Worm (Caenorhabditis elegans) whole organism, L2 larva: Measurements from ENCODE around the gene snb-6.

ENCODE experiments used
- C34F6.9 ChIP-seq: fragments of 150-350 bp; optimal IDR thresholded peaks from 2 replicates; lab custom pipeline; 2014; ENCODE audit warnings: missing biosample characterization, missing genetic modification characterization
- F13H6.1 ChIP-seq: sonication (generic microtip); optimal IDR thresholded peaks from 2 replicates; lab custom pipeline; 2016; ENCODE audit warnings: missing genetic modification characterization, missing compliant biosample characterization
- R02D3.7 ChIP-seq: fragments of 150-350 bp; optimal IDR thresholded peaks from 2 replicates; lab custom pipeline; 2014; ENCODE audit warnings: missing biosample characterization, missing genetic modification characterization
- Y55F3AM.14 ChIP-seq: fragments of 200-800 bp; sonication (Bioruptor generic); optimal IDR thresholded peaks from 2 replicates; lab custom pipeline; 2018; ENCODE audit warnings: mild to moderate bottlenecking, missing genetic modification characterization, missing compliant biosample characterization
- ZK546.5 ChIP-seq: sonication (generic microtip); optimal IDR thresholded peaks from 2 replicates; lab custom pipeline; 2017; ENCODE audit warnings: missing biosample characterization, missing genetic modification characterization
- alr-1 ChIP-seq: fragments of 150-350 bp; optimal IDR thresholded peaks from 2 replicates; lab custom pipeline; 2014; ENCODE audit warnings: missing biosample characterization, missing genetic modification characterization
- aly-2 ChIP-seq: fragments of 150-350 bp; optimal IDR thresholded peaks from 2 replicates; lab custom pipeline; 2014; ENCODE audit warnings: missing biosample characterization, missing genetic modification characterization
- blmp-1 ChIP-seq: sonication (generic microtip); optimal IDR thresholded peaks from 2 replicates; lab custom pipeline; 2017; ENCODE audit warnings: missing genetic modification characterization, mild to moderate bottlenecking, missing compliant biosample characterization, antibody characterized with exemption, moderate library complexity; ENCODE audit not compliant: insufficient read depth
- ceh-82 ChIP-seq: fragments of 150-350 bp; optimal IDR thresholded peaks from 2 replicates; lab custom pipeline; 2014; ENCODE audit warnings: missing biosample characterization, missing genetic modification characterization
- crh-2 ChIP-seq: sonication (generic microtip); optimal IDR thresholded peaks from 2 replicates; lab custom pipeline; 2017; ENCODE audit warnings: missing biosample characterization, missing genetic modification characterization
- dmd-4 ChIP-seq: sonication (generic microtip); optimal IDR thresholded peaks from 2 replicates; lab custom pipeline; 2017; ENCODE audit warnings: missing biosample characterization, missing genetic modification characterization
- egl-27 ChIP-seq: sonication (generic microtip); optimal IDR thresholded peaks from 3 replicates; lab custom pipeline; 2017; ENCODE audit warnings: missing biosample characterization, missing genetic modification reagents, missing genetic modification characterization
- elt-3 ChIP-seq: sonication (generic microtip); optimal IDR thresholded peaks from 2 replicates; lab custom pipeline; 2017; ENCODE audit warnings: missing biosample characterization, missing genetic modification characterization
- fos-1 ChIP-seq: fragments of 150-350 bp; optimal IDR thresholded peaks from 2 replicates; lab custom pipeline; 2014; ENCODE audit warnings: missing biosample characterization, missing genetic modification characterization
- gmeb-1 ChIP-seq: fragments of 150-350 bp; optimal IDR thresholded peaks from 2 replicates; lab custom pipeline; 2014; ENCODE audit warnings: missing biosample characterization, missing genetic modification characterization
- lin-11 ChIP-seq: fragments of 150-350 bp; sonication (generic microtip); optimal IDR thresholded peaks from 2 replicates; lab custom pipeline; 2014; ENCODE audit warnings: missing biosample characterization, missing genetic modification characterization, inconsistent platforms, mixed read lengths
- lin-39 ChIP-seq: fragments of 150-350 bp; optimal IDR thresholded peaks from 2 replicates; lab custom pipeline; 2014; ENCODE audit warnings: missing biosample characterization, missing genetic modification reagents, missing genetic modification characterization
- lsy-2 ChIP-seq, 2 experiments: fragments of 150-350 bp in 1 of 2; sonication (generic microtip) in 1 of 2; optimal IDR thresholded peaks; 2 replicates each; lab custom pipeline; 2014 to 2017; ENCODE audit warnings: missing biosample characterization in 2 of 2, missing genetic modification characterization in 2 of 2
- mbf-1 ChIP-seq: sonication (generic microtip); optimal IDR thresholded peaks from 2 replicates; lab custom pipeline; 2017; ENCODE audit warnings: missing biosample characterization, missing genetic modification characterization
- mdl-1 ChIP-seq, 2 experiments: fragments of 150-350 bp in 1 of 2; sonication (generic microtip) in 1 of 2; optimal IDR thresholded peaks; 2 replicates each; lab custom pipeline; 2017; ENCODE audit warnings: missing biosample characterization in 2 of 2, missing genetic modification characterization in 2 of 2
- nhr-10 ChIP-seq: sonication (generic microtip); optimal IDR thresholded peaks from 2 replicates; lab custom pipeline; 2017; ENCODE audit warnings: missing biosample characterization, missing genetic modification characterization
- nhr-11 ChIP-seq: fragments of 150-350 bp; optimal IDR thresholded peaks from 2 replicates; lab custom pipeline; 2014; ENCODE audit warnings: missing biosample characterization, missing genetic modification characterization
- nhr-12 ChIP-seq: fragments of 150-350 bp; optimal IDR thresholded peaks from 2 replicates; lab custom pipeline; 2014; ENCODE audit warnings: missing biosample characterization, missing genetic modification characterization
- nhr-129 ChIP-seq: fragments of 150-350 bp; optimal IDR thresholded peaks from 2 replicates; lab custom pipeline; 2014; ENCODE audit warnings: missing biosample characterization, missing genetic modification characterization
- nhr-21 ChIP-seq: fragments of 150-350 bp; optimal IDR thresholded peaks from 2 replicates; lab custom pipeline; 2014; ENCODE audit warnings: missing biosample characterization, missing genetic modification characterization
- nhr-23 ChIP-seq: fragments of 150-350 bp; optimal IDR thresholded peaks from 2 replicates; lab custom pipeline; 2014; ENCODE audit warnings: missing biosample characterization, missing genetic modification reagents, missing genetic modification characterization
- nhr-25 ChIP-seq: fragments of 150-350 bp; sonication (generic microtip); optimal IDR thresholded peaks from 3 replicates; lab custom pipeline; 2014; ENCODE audit warnings: missing biosample characterization, missing genetic modification characterization
- nhr-6 ChIP-seq: fragments of 150-350 bp; optimal IDR thresholded peaks from 2 replicates; lab custom pipeline; 2014; ENCODE audit warnings: missing biosample characterization, missing genetic modification characterization
- nhr-77 ChIP-seq: fragments of 150-350 bp; optimal IDR thresholded peaks from 2 replicates; lab custom pipeline; 2014; ENCODE audit warnings: missing biosample characterization, missing genetic modification characterization
- sem-4 ChIP-seq: fragments of 150-350 bp; optimal IDR thresholded peaks from 2 replicates; lab custom pipeline; 2014; ENCODE audit warnings: missing biosample characterization, missing genetic modification reagents, missing genetic modification characterization
- skn-1 ChIP-seq: sonication (generic microtip); optimal IDR thresholded peaks from 2 replicates; lab custom pipeline; 2017; ENCODE audit warnings: missing biosample characterization, missing genetic modification characterization
- sma-9 ChIP-seq, 2 experiments: fragments of 150-350 bp in 1 of 2; sonication (generic microtip) in 1 of 2; optimal IDR thresholded peaks; 2 replicates each; lab custom pipeline; 2014 to 2016; ENCODE audit warnings: missing genetic modification characterization in 2 of 2, mild to moderate bottlenecking in 1 of 2, missing biosample characterization in 1 of 2, missing compliant biosample characterization in 1 of 2, missing genetic modification reagents in 1 of 2, moderate library complexity in 1 of 2
- unc-39 ChIP-seq: fragments of 150-350 bp; optimal IDR thresholded peaks from 2 replicates; lab custom pipeline; 2014; ENCODE audit warnings: missing biosample characterization, missing genetic modification characterization
- unc-62 ChIP-seq: fragments of 150-350 bp; optimal IDR thresholded peaks from 2 replicates; lab custom pipeline; 2014; ENCODE audit warnings: missing biosample characterization, missing genetic modification reagents, missing genetic modification characterization
- zag-1 ChIP-seq: fragments of 150-350 bp; optimal IDR thresholded peaks from 2 replicates; lab custom pipeline; 2014; ENCODE audit warnings: missing biosample characterization, missing genetic modification characterization
- ztf-1 ChIP-seq: fragments of 200-800 bp; sonication (Bioruptor generic); conservative IDR thresholded peaks from 2 replicates; pipeline ENCODE4 v1.3.6; 2022; ENCODE audit warnings: missing genetic modification characterization, missing compliant biosample characterization

The snb-6 gene

ce11 chrII:8835857-8836256 lies 23.6 kb downstream of the snb-6 start, which contains the start of gene F46C5.4:
Gene F46C5.4 (plus strand): TSS chrII:8836078.
- TF ChIP-seq skn-1 (tag; lab: Kevin White, UChicago) (no peak), nhr-21 (no peak), zag-1 (no peak), nhr-23 (tag; lab: Kevin White, UChicago) (no peak), mbf-1 (no peak), C34F6.9 (no peak), nhr-129 (tag; lab: Kevin White, UChicago) (no peak), nhr-6 (tag; lab: Kevin White, UChicago) (no peak), lsy-2 (tag; optimal IDR thresholded peaks at IDR 0.05; lab: Kevin White, UChicago) (no peak), ceh-82 (no peak), ztf-1 (GFP tag; lab: Robert Waterston, UW) (no peak), crh-2 (tag; lab: Kevin White, UChicago) (no peak), aly-2 (tag; lab: Kevin White, UChicago) (no peak), ZK546.5 (no peak), egl-27 (tag; lab: Kevin White, UChicago) (no peak), unc-39 (tag; lab: Kevin White, UChicago) (no peak), sem-4 (tag; lab: Kevin White, UChicago) (no peak)

ce11 chrII:8832941-8833340 lies 26.6 kb downstream of the snb-6 start:
- TF ChIP-seq nhr-25 (tag; lab: Kevin White, UChicago) (no peak), elt-3 (tag; lab: Kevin White, UChicago) (no peak), alr-1 (tag; lab: Kevin White, UChicago) (no peak), blmp-1 (tag; lab: Kevin White, UChicago) (no peak), nhr-10 (tag; lab: Kevin White, UChicago) (no peak), unc-39 (tag; lab: Kevin White, UChicago) (no peak)
- TF ChIP-seq, all 48 proteins: peak for 0

- TF ChIP-seq F13H6.1 (tag; lab: Kevin White, UChicago) (no peak), unc-62 (GFP tag; lab: Kevin White, UChicago) (no peak), nhr-21 (no peak), nhr-77 (no peak), lin-39 (tag; lab: Kevin White, UChicago) (no peak), skn-1 (tag; lab: Kevin White, UChicago) (no peak), nhr-11 (tag; lab: Kevin White, UChicago) (no peak), alr-1 (tag; lab: Kevin White, UChicago) (no peak), ZK546.5 (no peak), R02D3.7 (tag; lab: Kevin White, UChicago) (no peak), dmd-4 (tag; lab: Kevin White, UChicago) (no peak), nhr-6 (tag; lab: Kevin White, UChicago) (no peak), nhr-23 (tag; lab: Kevin White, UChicago) (no peak), lin-11 (tag; lab: Kevin White, UChicago) (no peak), nhr-129 (tag; lab: Kevin White, UChicago) (no peak), elt-3 (tag; lab: Kevin White, UChicago) (no peak), lsy-2 (tag; optimal IDR thresholded peaks at IDR 0.05; lab: Kevin White, UChicago) (no peak), sem-4 (tag; lab: Kevin White, UChicago) (no peak)
- TF ChIP-seq, all 48 proteins: peak for 0
Measured at ce11 chrII:8830917-8831316, 28.6 kb downstream of the snb-6 start.

ce11 chrII:8829189-8829588 lies 30.3 kb downstream of the snb-6 start, which contains the start of gene F46C5.2:
Gene F46C5.2 (minus strand): TSS chrII:8829289.
- no peak for TF ChIP-seq nhr-129 (tag; lab: Kevin White, UChicago)
- no peak for TF ChIP-seq nhr-23 (tag; lab: Kevin White, UChicago)
- no peak for TF ChIP-seq sma-9 (GFP tag; optimal IDR thresholded peaks at IDR 0.05; lab: Kevin White, UChicago)
- no peak for TF ChIP-seq sma-9 (tag; optimal IDR thresholded peaks at IDR 0.05; lab: Kevin White, UChicago)
- no peak for TF ChIP-seq crh-2 (tag; lab: Kevin White, UChicago)
- no peak for TF ChIP-seq ZK546.5

ce11 chrII:8825769-8826168 lies 33.7 kb downstream of the snb-6 start, which contains the start of gene nas-25:
Gene nas-25 (plus strand): TSS chrII:8826069.
- TF ChIP-seq nhr-12 (tag; lab: Kevin White, UChicago) (no peak), mdl-1 (tag; optimal IDR thresholded peaks at IDR 0.05; lab: Kevin White, UChicago) (no peak), gmeb-1 (tag; lab: Kevin White, UChicago) (no peak), dmd-4 (tag; lab: Kevin White, UChicago) (no peak), alr-1 (tag; lab: Kevin White, UChicago) (no peak), C34F6.9 (no peak), Y55F3AM.14 (no peak), nhr-77 (no peak), fos-1 (tag; lab: Kevin White, UChicago) (no peak)
